Worm (Caenorhabditis elegans): Measurements from ENCODE around the gene H06I04.6.

Gene H06I04.6

DNA sequence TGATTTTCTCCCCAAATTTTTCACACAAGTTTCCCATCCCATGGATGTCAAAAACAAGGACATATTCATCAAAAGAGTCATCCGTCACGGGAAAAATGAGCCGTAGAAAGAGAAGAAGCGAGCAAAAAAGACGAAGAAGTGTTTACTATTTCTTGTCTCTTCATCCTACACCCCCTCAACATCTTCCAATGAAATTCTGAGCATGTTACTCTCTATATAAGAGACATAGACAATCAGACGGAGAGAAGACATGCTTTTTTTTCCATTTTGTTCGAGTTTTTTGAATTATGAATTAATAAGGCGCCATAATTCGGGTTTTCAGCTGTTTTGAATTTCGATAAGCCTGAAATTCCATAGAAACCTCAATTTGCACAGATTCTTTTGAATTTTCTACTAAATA, 31.9 kb upstream of the H06I04.6 start:
- TF ChIP-seq nhr-77 (tag; optimal IDR thresholded peaks at IDR 0.05) (no peak), unc-55 (GFP tag; optimal IDR thresholded peaks at IDR 0.05) (peak; percentile 91), fos-1 (tag; optimal IDR thresholded peaks at IDR 0.05) (no peak), ZK546.5 (tag; optimal IDR thresholded peaks at IDR 0.05) (no peak), sma-9 (GFP tag; optimal IDR thresholded peaks at IDR 0.05) (no peak), sma-9 (tag; optimal IDR thresholded peaks at IDR 0.05) (no peak), lsy-2 (tag; optimal IDR thresholded peaks at IDR 0.05) (peak in 1 of 2 experiments; percentile 53), egl-27 (tag; optimal IDR thresholded peaks at IDR 0.05) (no peak), C34F6.9 (tag; optimal IDR thresholded peaks at IDR 0.05) (peak; percentile 65), crh-2 (tag; optimal IDR thresholded peaks at IDR 0.05) (peak; percentile 14), dmd-4 (tag; optimal IDR thresholded peaks at IDR 0.05) (no peak), Y55F3AM.14 (GFP tag; optimal IDR thresholded peaks at IDR 0.05) (no peak), alr-1 (tag; optimal IDR thresholded peaks at IDR 0.05) (peak; percentile 41)

DNA sequence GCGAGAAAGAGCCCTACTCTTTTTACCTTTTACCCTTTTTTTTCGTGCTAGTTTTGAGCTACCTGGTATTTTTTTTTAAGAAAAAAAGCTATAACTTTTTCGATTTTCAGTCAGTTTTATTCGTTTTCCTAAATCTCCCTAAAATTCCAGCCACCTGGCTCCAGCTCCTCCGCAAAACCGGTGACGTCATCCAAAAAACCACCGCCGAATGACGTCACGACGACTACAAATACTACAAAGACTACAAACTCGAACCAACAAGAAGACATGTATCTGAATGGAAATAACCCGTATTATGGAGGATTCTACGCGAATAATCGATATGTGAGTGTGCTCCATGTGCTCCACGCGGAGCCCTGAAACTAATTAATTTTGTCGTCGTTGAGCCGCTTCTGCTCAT, 30.6 kb upstream of the H06I04.6 start:
- TF ChIP-seq nhr-129 (tag; optimal IDR thresholded peaks at IDR 0.05) (no peak), zag-1 (tag; optimal IDR thresholded peaks at IDR 0.05) (no peak), alr-1 (tag; optimal IDR thresholded peaks at IDR 0.05) (no peak), nhr-77 (tag; optimal IDR thresholded peaks at IDR 0.05) (no peak), nhr-237 (tag; optimal IDR thresholded peaks at IDR 0.05) (no peak), R02D3.7 (tag; optimal IDR thresholded peaks at IDR 0.05) (no peak), mab-5 (tag; optimal IDR thresholded peaks at IDR 0.05) (no peak)

DNA sequence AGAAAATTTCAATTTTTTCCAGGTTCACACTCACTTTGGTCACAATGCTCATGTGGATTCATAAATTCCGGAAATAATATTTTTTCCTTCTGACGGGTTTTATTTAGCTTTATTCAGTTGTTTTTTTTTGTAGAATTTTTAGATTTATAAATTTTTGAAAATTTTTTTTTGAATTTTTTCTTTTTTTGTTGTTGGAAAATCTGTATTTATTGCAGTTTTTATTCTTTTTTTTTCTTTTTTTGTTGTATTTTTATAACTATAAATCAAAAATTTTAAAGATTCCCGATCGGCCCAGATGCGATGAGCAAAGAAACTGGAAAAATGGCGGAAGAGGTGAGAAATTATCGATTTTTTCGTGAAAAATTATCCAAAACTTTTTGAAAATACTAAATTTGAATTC, 27.4 kb upstream of the H06I04.6 start, which contains the start of gene ccep-135:
ccep-135 (plus strand) TSS at position 301 of the 400 bp plus-strand sequence.
- TF ChIP-seq unc-55 (GFP tag; optimal IDR thresholded peaks at IDR 0.05): no peak
- TF ChIP-seq ceh-16 (tag; optimal IDR thresholded peaks at IDR 0.05): no peak
- TF ChIP-seq nhr-10 (tag; optimal IDR thresholded peaks at IDR 0.05): no peak
- TF ChIP-seq skn-1 (tag; optimal IDR thresholded peaks at IDR 0.05): no peak
- TF ChIP-seq ama-1 (optimal IDR thresholded peaks at IDR 0.05): no peak

DNA sequence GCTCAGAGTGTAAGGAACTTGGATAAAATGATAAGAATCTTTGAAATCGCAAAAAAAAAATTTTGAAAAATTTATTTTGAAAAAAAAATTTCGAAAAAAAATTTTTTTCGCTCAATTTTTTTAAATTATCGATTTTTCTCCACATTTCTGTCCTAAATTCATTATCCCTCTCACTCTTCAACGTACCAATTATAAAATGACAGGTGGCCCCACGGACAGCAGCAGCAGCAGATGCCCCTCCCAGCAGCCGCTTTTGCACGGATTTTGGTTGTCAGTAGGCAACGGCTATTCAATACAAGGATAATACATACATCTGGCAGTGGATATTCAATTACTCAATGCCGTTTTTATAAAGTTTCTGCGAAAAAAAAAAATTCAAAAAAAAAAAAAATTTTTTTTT, 22.3 kb upstream of the H06I04.6 start, which contains the start of gene sft-1:
sft-1 (plus strand) TSS at position 201 of the 400 bp plus-strand sequence.
- no peak for TF ChIP-seq R02D3.7 (tag; optimal IDR thresholded peaks at IDR 0.05)

DNA sequence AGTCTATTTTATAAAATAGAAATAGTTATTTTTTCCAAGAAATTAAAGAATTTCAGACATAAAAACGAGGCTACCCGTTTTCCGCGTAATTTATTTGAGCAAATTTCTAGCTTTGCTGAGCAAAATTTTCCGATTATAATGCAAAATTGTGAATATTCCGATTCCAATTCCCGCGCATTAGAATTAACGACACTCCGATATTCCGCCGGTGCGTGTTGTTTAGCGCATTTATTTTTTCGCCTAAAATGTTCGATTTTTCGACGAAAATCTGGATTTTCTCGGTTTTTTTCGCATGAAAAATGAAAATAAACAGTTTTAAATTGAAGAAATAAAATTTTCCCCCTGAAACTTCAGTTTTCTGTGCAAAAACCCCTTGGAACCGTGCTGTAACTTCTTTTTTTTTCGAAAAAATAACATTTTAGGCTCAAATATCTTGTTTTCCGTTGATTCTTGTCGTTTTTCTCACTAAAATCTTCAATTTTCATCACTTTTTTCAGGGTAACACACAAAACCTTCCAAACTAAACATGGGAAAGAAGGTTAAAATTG, 6.0 kb upstream of the H06I04.6 start, which contains the start of gene H06I04.3:
H06I04.3 (plus strand) TSS at position 498 of the 548 bp plus-strand sequence.
- peak; percentile 68 for TF ChIP-seq unc-55 (GFP tag; optimal IDR thresholded peaks at IDR 0.05)
- peak; percentile 81 for TF ChIP-seq gmeb-1 (tag; optimal IDR thresholded peaks at IDR 0.05)
- no peak for TF ChIP-seq lin-13 (GFP tag; optimal IDR thresholded peaks at IDR 0.05)
- peak in 1 of 2 experiments; percentile 61 for TF ChIP-seq lsy-2 (tag; optimal IDR thresholded peaks at IDR 0.05)
- no peak for TF ChIP-seq ztf-1 (GFP tag; conservative IDR thresholded peaks at IDR 0.05)
- TF ChIP-seq nhr-129 (tag; optimal IDR thresholded peaks at IDR 0.05): peak; percentile 20

DNA sequence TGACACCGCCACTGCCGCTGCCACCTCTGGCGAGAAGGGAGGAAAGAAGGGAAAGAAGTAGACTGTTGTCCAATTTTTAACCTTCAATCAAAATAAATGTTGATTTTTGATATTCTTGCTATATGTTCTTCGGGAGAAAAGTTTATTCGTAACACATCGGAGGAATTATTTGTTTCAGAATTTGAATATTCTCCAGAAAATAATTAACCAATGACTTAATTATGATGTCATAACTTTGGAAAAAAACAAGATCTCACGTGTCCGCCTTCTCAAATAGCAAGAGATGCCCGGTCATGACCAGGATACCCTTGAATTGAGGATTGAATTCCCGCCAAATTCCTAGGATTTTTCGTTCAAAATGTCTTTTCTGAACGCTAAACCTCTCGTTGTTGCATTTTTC, 5.0 kb upstream of the H06I04.6 start:
- TF ChIP-seq ztf-1 (GFP tag; conservative IDR thresholded peaks at IDR 0.05): no peak
- TF ChIP-seq lin-13 (GFP tag; optimal IDR thresholded peaks at IDR 0.05): peak; percentile 6
- TF ChIP-seq snpc-4 (tag; optimal IDR thresholded peaks at IDR 0.05): no peak
- TF ChIP-seq ZK546.5 (tag; optimal IDR thresholded peaks at IDR 0.05): peak; percentile 34
- TF ChIP-seq ztf-11 (tag; optimal IDR thresholded peaks at IDR 0.05): no peak
- no peak for TF ChIP-seq mbf-1 (tag; optimal IDR thresholded peaks at IDR 0.05)
- no peak for TF ChIP-seq dmd-4 (tag; optimal IDR thresholded peaks at IDR 0.05)
- TF ChIP-seq sma-3 (GFP tag; optimal IDR thresholded peaks at IDR 0.05): no peak
- TF ChIP-seq nhr-25 (tag; optimal IDR thresholded peaks at IDR 0.05): no peak
- no peak for TF ChIP-seq mdl-1 (tag; optimal IDR thresholded peaks at IDR 0.05)
- TF ChIP-seq lsy-2 (tag; optimal IDR thresholded peaks at IDR 0.05): no peak
- TF ChIP-seq elt-3 (tag; optimal IDR thresholded peaks at IDR 0.05): no peak
- TF ChIP-seq crh-2 (tag; optimal IDR thresholded peaks at IDR 0.05): no peak
- no peak for TF ChIP-seq nhr-21 (tag; optimal IDR thresholded peaks at IDR 0.05)
- no peak for TF ChIP-seq mab-5 (tag; optimal IDR thresholded peaks at IDR 0.05)
- TF ChIP-seq nhr-237 (tag; optimal IDR thresholded peaks at IDR 0.05): no peak
- TF ChIP-seq F13H6.1 (tag; optimal IDR thresholded peaks at IDR 0.05): no peak

Data from whole organism, L2 larva.